Worm (Caenorhabditis elegans) whole organism, L1 larva: ENCODE data around the gene T16G1.2.

ENCODE experiments used
- F16B12.6 ChIP-seq: fragments of 150-350 bp; optimal IDR thresholded peaks from 2 replicates; lab custom pipeline; 2014; ENCODE audit warnings: missing biosample characterization, missing genetic modification characterization
- Y116A8C.19 ChIP-seq: sonication (generic microtip); optimal IDR thresholded peaks from 2 replicates; lab custom pipeline; 2016; ENCODE audit warnings: missing compliant biosample characterization, missing genetic modification characterization, borderline replicate concordance
- ama-1 ChIP-seq: fragments of 150-350 bp; optimal IDR thresholded peaks from 2 replicates; lab custom pipeline; 2014
- blmp-1 ChIP-seq: fragments of 150-350 bp; optimal IDR thresholded peaks from 2 replicates; lab custom pipeline; 2014; ENCODE audit warnings: missing biosample characterization, missing genetic modification characterization
- ceh-63 ChIP-seq: fragments of 200-800 bp; sonication (Bioruptor generic); optimal IDR thresholded peaks from 2 replicates; lab custom pipeline; 2018; ENCODE audit warnings: mild to moderate bottlenecking, missing genetic modification characterization, missing compliant biosample characterization
- ceh-82 ChIP-seq, 3 experiments: fragments of 150-350 bp in 1 of 3; sonication (generic microtip) in 2 of 3; optimal IDR thresholded peaks; 2 replicates each; lab custom pipeline; 2014 to 2017; ENCODE audit warnings: missing biosample characterization in 3 of 3, missing genetic modification characterization in 3 of 3
- ceh-88 ChIP-seq: fragments of 200-800 bp; sonication (Bioruptor generic); IDR thresholded peaks from 2 replicates; pipeline ENCODE4 v1.3.6; 2022; ENCODE audit warnings: missing genetic modification characterization, missing compliant biosample characterization
- ceh-90 ChIP-seq: sonication (generic microtip); optimal IDR thresholded peaks from 2 replicates; lab custom pipeline; 2016; ENCODE audit warnings: missing genetic modification characterization, missing compliant biosample characterization
- dpl-1 ChIP-seq, 3 experiments: fragments of 150-350 bp in 2 of 3; sonication (generic microtip) in 1 of 3; optimal IDR thresholded peaks; 2 replicates each; lab custom pipeline; 2014 to 2017; ENCODE audit warnings: missing biosample characterization in 3 of 3, missing genetic modification characterization in 3 of 3, missing genetic modification reagents in 3 of 3
- dsc-1 ChIP-seq: sonication (generic microtip); optimal IDR thresholded peaks from 2 replicates; lab custom pipeline; 2016; ENCODE audit warnings: mild to moderate bottlenecking, missing genetic modification characterization, missing compliant biosample characterization
- efl-1 ChIP-seq, 4 experiments: fragments of 150-350 bp; optimal IDR thresholded peaks in 3 of 4; peaks in 1 of 4; 1 replicate in 1 of 4; 2 replicates in 3 of 4; lab custom pipeline; 2014; ENCODE audit warnings: missing biosample characterization in 2 of 4, missing genetic modification characterization in 2 of 4, missing genetic modification reagents in 2 of 4
- efl-3 ChIP-seq: fragments of 200-800 bp; sonication (Bioruptor generic); optimal IDR thresholded peaks from 2 replicates; lab custom pipeline; 2018; ENCODE audit warnings: mild to moderate bottlenecking, missing genetic modification characterization, missing compliant biosample characterization
- egl-13 ChIP-seq: sonication (generic microtip); optimal IDR thresholded peaks from 2 replicates; lab custom pipeline; 2016; ENCODE audit warnings: missing genotype, missing genetic modification reagents, missing genetic modification characterization, missing compliant biosample characterization
- fkh-10 ChIP-seq: sonication (generic microtip); optimal IDR thresholded peaks from 2 replicates; lab custom pipeline; 2017; ENCODE audit warnings: missing biosample characterization, missing genetic modification reagents, missing genetic modification characterization
- fkh-8 ChIP-seq: sonication (generic microtip); optimal IDR thresholded peaks from 2 replicates; lab custom pipeline; 2016; ENCODE audit warnings: mild to moderate bottlenecking, missing genetic modification characterization, missing compliant biosample characterization
- hlh-4 ChIP-seq: sonication (generic microtip); optimal IDR thresholded peaks from 2 replicates; lab custom pipeline; 2016; ENCODE audit warnings: mild to moderate bottlenecking, missing genetic modification characterization, missing compliant biosample characterization
- irx-1 ChIP-seq: sonication (generic microtip); optimal IDR thresholded peaks from 2 replicates; lab custom pipeline; 2016; ENCODE audit warnings: missing genetic modification characterization, missing compliant biosample characterization
- lin-14 ChIP-seq: fragments of 200-800 bp; sonication (Bioruptor generic); optimal IDR thresholded peaks from 2 replicates; lab custom pipeline; 2018; ENCODE audit warnings: mild to moderate bottlenecking, missing genetic modification characterization, moderate library complexity, missing compliant biosample characterization
- lin-39 ChIP-seq: fragments of 150-350 bp; optimal IDR thresholded peaks from 2 replicates; lab custom pipeline; 2014; ENCODE audit warnings: missing biosample characterization, missing genetic modification reagents, missing genetic modification characterization
- lsy-2 ChIP-seq, 2 experiments: fragments of 150-350 bp; optimal IDR thresholded peaks; 2 replicates each; lab custom pipeline; 2014; ENCODE audit warnings: missing biosample characterization in 2 of 2, missing genetic modification characterization in 2 of 2
- mab-9 ChIP-seq: fragments of 200-800 bp; sonication (Bioruptor generic); IDR thresholded peaks from 2 replicates; pipeline ENCODE4 v1.3.6; 2022; ENCODE audit warnings: missing genetic modification reagents, missing genetic modification characterization, missing compliant biosample characterization
- mdl-1 ChIP-seq, 2 experiments: fragments of 150-350 bp; optimal IDR thresholded peaks; 2 replicates each; lab custom pipeline; 2014 to 2017; ENCODE audit warnings: missing biosample characterization in 2 of 2, missing genetic modification characterization in 2 of 2, inconsistent platforms in 1 of 2
- mef-2 ChIP-seq: fragments of 150-350 bp; optimal IDR thresholded peaks from 2 replicates; lab custom pipeline; 2014; ENCODE audit warnings: missing biosample characterization, missing genetic modification characterization
- mep-1 ChIP-seq: fragments of 150-350 bp; optimal IDR thresholded peaks from 2 replicates; lab custom pipeline; 2014; ENCODE audit warnings: missing biosample characterization, missing genetic modification characterization
- nhr-237 ChIP-seq: fragments of 150-350 bp; optimal IDR thresholded peaks from 2 replicates; lab custom pipeline; 2014; ENCODE audit warnings: missing biosample characterization, missing genetic modification characterization
- nhr-28 ChIP-seq: fragments of 150-350 bp; optimal IDR thresholded peaks from 2 replicates; lab custom pipeline; 2014; ENCODE audit warnings: missing biosample characterization, missing genetic modification characterization
- nhr-77 ChIP-seq: fragments of 150-350 bp; optimal IDR thresholded peaks from 2 replicates; lab custom pipeline; 2014; ENCODE audit warnings: missing biosample characterization, missing genetic modification characterization
- nhr-90 ChIP-seq: sonication (generic microtip); optimal IDR thresholded peaks from 2 replicates; lab custom pipeline; 2016; ENCODE audit warnings: mild to moderate bottlenecking, missing genetic modification characterization, missing compliant biosample characterization; ENCODE audit not compliant: poor library complexity
- pax-3 ChIP-seq: fragments of 200-800 bp; sonication (Bioruptor generic); optimal IDR thresholded peaks from 2 replicates; lab custom pipeline; 2018; ENCODE audit warnings: mild to moderate bottlenecking, missing genetic modification characterization, moderate library complexity, missing compliant biosample characterization
- pqm-1 ChIP-seq: sonication (generic microtip); optimal IDR thresholded peaks from 3 replicates; lab custom pipeline; 2017; ENCODE audit warnings: missing biosample characterization, missing genetic modification characterization
- skn-1 ChIP-seq: fragments of 150-350 bp; optimal IDR thresholded peaks from 2 replicates; lab custom pipeline; 2014; ENCODE audit warnings: missing biosample characterization, missing genetic modification characterization
- snu-23 ChIP-seq: sonication (generic microtip); optimal IDR thresholded peaks from 2 replicates; lab custom pipeline; 2016; ENCODE audit warnings: missing genetic modification characterization, missing compliant biosample characterization
- sox-4 ChIP-seq: sonication (generic microtip); optimal IDR thresholded peaks from 2 replicates; lab custom pipeline; 2016; ENCODE audit warnings: missing genetic modification characterization, missing compliant biosample characterization
- sptf-1 ChIP-seq: fragments of 150-350 bp; optimal IDR thresholded peaks from 2 replicates; lab custom pipeline; 2014; ENCODE audit warnings: missing biosample characterization, missing genetic modification characterization
- sup-37 ChIP-seq: fragments of 200-800 bp; sonication (Bioruptor generic); optimal IDR thresholded peaks from 2 replicates; lab custom pipeline; 2018; ENCODE audit warnings: mild to moderate bottlenecking, missing genetic modification characterization, missing compliant biosample characterization
- tbx-2 ChIP-seq: sonication (generic microtip); optimal IDR thresholded peaks from 2 replicates; lab custom pipeline; 2016; ENCODE audit warnings: missing genetic modification characterization, missing compliant biosample characterization
- unc-62 ChIP-seq: fragments of 150-350 bp; optimal IDR thresholded peaks from 2 replicates; lab custom pipeline; 2014; ENCODE audit warnings: missing biosample characterization, missing genetic modification reagents, missing genetic modification characterization
- unc-86 ChIP-seq: sonication (generic microtip); optimal IDR thresholded peaks from 2 replicates; lab custom pipeline; 2016; ENCODE audit warnings: missing genetic modification characterization, missing compliant biosample characterization
- unc-98 ChIP-seq: fragments of 200-800 bp; sonication (Bioruptor generic); IDR thresholded peaks from 2 replicates; pipeline ENCODE4 v1.3.6; 2022; ENCODE audit warnings: missing genetic modification characterization, missing compliant biosample characterization
- vab-15 ChIP-seq: sonication (generic microtip); optimal IDR thresholded peaks from 2 replicates; lab custom pipeline; 2017; ENCODE audit warnings: missing genotype, mild to moderate bottlenecking, missing genetic modification characterization, missing compliant biosample characterization
- xbp-1 ChIP-seq: sonication (generic microtip); optimal IDR thresholded peaks from 2 replicates; lab custom pipeline; 2016; ENCODE audit warnings: missing genetic modification characterization, missing compliant biosample characterization
- zag-1 ChIP-seq: fragments of 150-350 bp; optimal IDR thresholded peaks from 2 replicates; lab custom pipeline; 2014; ENCODE audit warnings: missing biosample characterization, missing genetic modification characterization
- ztf-4 ChIP-seq: fragments of 150-350 bp; optimal IDR thresholded peaks from 2 replicates; lab custom pipeline; 2014; ENCODE audit warnings: missing biosample characterization, missing genetic modification characterization

Gene T16G1.2

DNA sequence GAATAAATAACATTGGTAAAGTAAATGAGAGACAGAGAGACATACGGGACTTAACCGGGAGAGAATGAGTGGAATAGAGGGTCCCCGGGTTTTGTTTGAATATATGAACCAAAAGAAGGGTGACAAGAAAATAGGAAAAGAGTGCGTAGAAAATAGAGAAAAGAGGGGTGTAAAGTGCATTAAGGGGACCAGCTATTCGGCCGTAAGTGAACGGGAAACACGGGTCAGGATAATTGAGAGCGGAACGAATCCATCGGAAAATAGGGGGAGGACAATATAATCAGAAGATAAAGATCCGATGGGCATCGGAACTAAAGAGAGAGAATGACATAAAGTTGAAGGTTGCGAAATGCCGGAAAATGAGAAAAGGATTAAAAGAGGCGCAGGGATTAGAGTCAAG lies 31.9 kb upstream of the T16G1.2 start:
- TF ChIP-seq lin-39: no peak
- no peak for TF ChIP-seq sup-37 (GFP tag; lab: Kevin White, UChicago)
- no peak for TF ChIP-seq nhr-90 (tag; lab: Kevin White, UChicago)
- no peak for TF ChIP-seq sox-4 (tag; lab: Kevin White, UChicago)
- no peak for TF ChIP-seq efl-1 (optimal IDR thresholded peaks at IDR 0.05; lab: Kevin White, UChicago)
- no peak for TF ChIP-seq efl-1 (GFP tag; optimal IDR thresholded peaks at IDR 0.05 in 1 of 2; lab: Kevin White, UChicago)
- no peak for TF ChIP-seq F16B12.6
- TF ChIP-seq Y116A8C.19 (tag; lab: Kevin White, UChicago): no peak
- no peak for TF ChIP-seq mdl-1 (tag; optimal IDR thresholded peaks at IDR 0.05; lab: Kevin White, UChicago)
- TF ChIP-seq nhr-77: no peak
- TF ChIP-seq hlh-4: no peak
- no peak for TF ChIP-seq egl-13 (tag; lab: Kevin White, UChicago)
- TF ChIP-seq ztf-4: no peak
- no peak for TF ChIP-seq ama-1 (lab: Kevin White, UChicago)
- no peak for TF ChIP-seq tbx-2 (tag; lab: Kevin White, UChicago)
- TF ChIP-seq, all 84 proteins: peak for 0

DNA sequence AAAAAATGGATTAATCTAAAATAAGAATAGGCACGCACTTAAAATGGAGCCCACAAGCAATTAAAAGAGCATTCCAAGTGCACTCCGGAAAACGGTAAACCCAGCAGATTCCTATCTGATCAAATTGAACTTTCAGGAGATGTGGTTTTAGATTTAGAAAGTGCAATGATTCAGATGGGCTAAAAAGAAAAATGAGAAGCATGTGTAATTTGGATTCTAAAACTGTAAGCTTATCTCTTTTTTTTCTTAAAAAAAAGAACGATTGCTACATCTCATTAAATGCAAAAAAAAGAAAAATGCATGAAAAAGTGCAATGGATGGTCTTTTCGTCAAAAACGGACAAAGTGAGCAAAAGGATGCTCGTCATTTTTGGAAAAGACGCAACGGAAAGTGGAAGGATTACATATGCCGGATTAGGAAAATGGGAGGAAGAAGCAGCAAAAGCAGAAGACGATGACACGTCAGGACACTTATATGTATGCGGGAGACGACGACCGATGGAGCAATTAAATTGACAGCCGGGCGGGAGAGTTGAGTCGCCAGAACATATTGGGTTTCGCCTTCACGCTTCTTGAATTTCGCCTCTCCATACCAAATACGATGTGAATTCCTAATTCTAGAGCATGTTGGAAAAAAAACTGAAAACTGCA lies 30.6 kb upstream of the T16G1.2 start:
- TF ChIP-seq unc-98 (GFP tag; lab: Robert Waterston, UW): no peak
- TF ChIP-seq egl-13 (tag; lab: Kevin White, UChicago): peak; percentile 8
- no peak for TF ChIP-seq pqm-1 (tag; lab: Kevin White, UChicago)
- TF ChIP-seq pax-3 (tag; lab: Kevin White, UChicago): peak; percentile 32
- TF ChIP-seq efl-1 (optimal IDR thresholded peaks at IDR 0.05; lab: Kevin White, UChicago): no peak
- TF ChIP-seq efl-1 (GFP tag; optimal IDR thresholded peaks at IDR 0.05 in 1 of 2; lab: Kevin White, UChicago): peak in 1 of 2 experiments; percentile 60
- TF ChIP-seq fkh-8 (tag; lab: Kevin White, UChicago): no peak
- no peak for TF ChIP-seq dpl-1 (GFP tag; optimal IDR thresholded peaks at IDR 0.05; lab: Kevin White, UChicago)
- no peak for TF ChIP-seq skn-1 (tag; lab: Kevin White, UChicago)
- TF ChIP-seq dsc-1 (tag; lab: Kevin White, UChicago): peak; percentile 33
- no peak for TF ChIP-seq ceh-88 (GFP tag; lab: Robert Waterston, UW)
- TF ChIP-seq hlh-4: no peak
- TF ChIP-seq mef-2: no peak
- TF ChIP-seq ceh-63 (GFP tag; lab: Kevin White, UChicago): peak; percentile 13
- TF ChIP-seq F16B12.6: no peak
- TF ChIP-seq ceh-90 (tag; lab: Kevin White, UChicago): no peak
- TF ChIP-seq unc-62: no peak
- peak; percentile 41 for TF ChIP-seq lin-14 (GFP tag; lab: Kevin White, UChicago)
- peak in 1 of 3 experiments; percentile 12 for TF ChIP-seq ceh-82 (tag; optimal IDR thresholded peaks at IDR 0.05; lab: Kevin White, UChicago)

DNA sequence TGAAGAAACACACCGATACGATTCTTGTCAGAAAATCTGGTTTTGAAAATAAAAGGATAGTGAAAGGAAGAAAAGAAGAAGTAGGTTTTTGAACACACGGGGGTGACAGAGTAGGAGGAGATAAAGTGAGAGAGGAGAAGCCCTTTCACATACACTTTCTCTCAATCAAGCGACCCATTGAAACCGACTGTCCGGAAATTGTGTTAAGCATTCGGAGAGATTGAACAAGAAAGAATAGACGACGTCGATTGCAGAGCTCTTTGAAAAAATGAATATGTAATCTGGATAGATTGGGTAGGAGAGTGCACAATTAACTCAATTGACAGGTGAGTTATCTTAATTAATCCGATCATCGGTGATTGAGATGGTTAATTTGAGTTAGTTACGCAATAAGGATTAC lies 28.0 kb upstream of the T16G1.2 start:
- TF ChIP-seq mep-1 (tag; lab: Kevin White, UChicago): no peak
- TF ChIP-seq efl-3 (GFP tag; lab: Kevin White, UChicago): no peak
- peak; percentile 60 for TF ChIP-seq fkh-10 (GFP tag; lab: Kevin White, UChicago)
- TF ChIP-seq irx-1 (tag; lab: Kevin White, UChicago): no peak
- no peak for TF ChIP-seq snu-23 (GFP tag; lab: Kevin White, UChicago)
- peak; percentile 64 for TF ChIP-seq blmp-1 (tag; lab: Kevin White, UChicago)
- TF ChIP-seq vab-15 (tag; lab: Kevin White, UChicago): no peak
- no peak for TF ChIP-seq nhr-77
- TF ChIP-seq zag-1 (tag; lab: Kevin White, UChicago): no peak
- TF ChIP-seq unc-86 (tag; lab: Kevin White, UChicago): no peak
- TF ChIP-seq F16B12.6: no peak
- no peak for TF ChIP-seq pqm-1 (tag; lab: Kevin White, UChicago)
- TF ChIP-seq xbp-1 (tag; lab: Kevin White, UChicago): no peak
- TF ChIP-seq sptf-1: no peak
- no peak for TF ChIP-seq egl-13 (tag; lab: Kevin White, UChicago)
- no peak for TF ChIP-seq lsy-2 (tag; optimal IDR thresholded peaks at IDR 0.05; lab: Kevin White, UChicago)
- peak; percentile 66 for TF ChIP-seq lin-14 (GFP tag; lab: Kevin White, UChicago)
- no peak for TF ChIP-seq ceh-90 (tag; lab: Kevin White, UChicago)
- TF ChIP-seq nhr-28: no peak
- TF ChIP-seq pax-3 (tag; lab: Kevin White, UChicago): no peak
- no peak for TF ChIP-seq nhr-237 (tag; lab: Kevin White, UChicago)
- TF ChIP-seq mab-9: 0 out of 2 replicates have a peak, but pooled peaks have one; percentile 19
